Fruit fly (Drosophila melanogaster) whole organism, embryonic: ENCODE results near the gene NPF.
A peak's percentile ranks its signal among the peaks of the same experiment; 100 is the strongest.

Experiments
- Awh ChIP-seq: fragments of 200-800 bp; sonication (Bioruptor generic); IDR thresholded peaks from 2 replicates; pipeline ENCODE4, ENCODE4 v1.3.6; 2022; ENCODE audit warnings: missing biosample characterization, missing genetic modification characterization
- Bgb ChIP-seq: fragments of 200-800 bp; sonication (Bioruptor generic); IDR thresholded peaks from 2 replicates; pipeline ENCODE4 v1.3.6; 2022; ENCODE audit warnings: missing biosample characterization, missing genetic modification characterization; ENCODE audit not compliant: partially characterized antibody
- CG1024 ChIP-seq: fragments of 200-800 bp; sonication (Bioruptor generic); IDR thresholded peaks from 2 replicates; pipeline ENCODE4 v1.3.6; 2022; ENCODE audit warnings: missing biosample characterization, missing genetic modification characterization
- CG11723 ChIP-seq: fragments of 200-800 bp; sonication (Bioruptor generic); optimal IDR thresholded peaks from 2 replicates; lab custom pipeline; 2017; ENCODE audit warnings: missing biosample characterization, mild to moderate bottlenecking, missing genetic modification characterization
- CG13424 ChIP-seq: fragments of 200-800 bp; sonication (Bioruptor generic); optimal IDR thresholded peaks from 2 replicates; lab custom pipeline; 2019; ENCODE audit warnings: missing biosample characterization, mild to moderate bottlenecking, missing genetic modification characterization, moderate library complexity
- CG14710 ChIP-seq: fragments of 200-800 bp; sonication (Bioruptor generic); optimal IDR thresholded peaks from 3 replicates; lab custom pipeline; 2019; ENCODE audit warnings: missing biosample characterization, mild to moderate bottlenecking, missing genetic modification characterization, moderate library complexity
- CG1529 ChIP-seq: fragments of 200-800 bp; sonication (Bioruptor generic); optimal IDR thresholded peaks from 3 replicates; lab custom pipeline; 2018; ENCODE audit warnings: missing biosample characterization, missing genetic modification characterization
- CG15696 ChIP-seq: fragments of 200-800 bp; sonication (Bioruptor generic); optimal IDR thresholded peaks from 2 replicates; lab custom pipeline; 2019; ENCODE audit warnings: missing biosample characterization, mild to moderate bottlenecking, missing genetic modification characterization, moderate library complexity
- CG1647 ChIP-seq: fragments of 200-800 bp; sonication (Bioruptor generic); optimal IDR thresholded peaks from 3 replicates; lab custom pipeline; 2016; ENCODE audit warnings: missing biosample characterization, missing genetic modification characterization
- CG17612 ChIP-seq: fragments of 200-800 bp; sonication (Bioruptor generic); IDR thresholded peaks from 2 replicates; pipeline ENCODE4 v1.3.6; 2022; ENCODE audit warnings: missing biosample characterization, missing genetic modification characterization
- CG2889 ChIP-seq: fragments of 200-800 bp; sonication (Bioruptor generic); IDR thresholded peaks from 3 replicates; pipeline ENCODE4 v1.3.6; 2022; ENCODE audit warnings: missing biosample characterization, missing genetic modification characterization
- CG34224 ChIP-seq: fragments of 200-800 bp; sonication (Bioruptor generic); IDR thresholded peaks from 3 replicates; pipeline ENCODE4 v1.3.6; 2022; ENCODE audit warnings: missing biosample characterization, missing genetic modification characterization; ENCODE audit not compliant: partially characterized antibody
- CG4730 ChIP-seq: fragments of 200-800 bp; sonication (Bioruptor generic); IDR thresholded peaks from 2 replicates; pipeline ENCODE4 v1.3.6; 2022; ENCODE audit warnings: missing biosample characterization, missing genetic modification characterization
- CG7357 ChIP-seq: fragments of 200-800 bp; sonication (Bioruptor generic); IDR thresholded peaks from 3 replicates; pipeline ENCODE4 v1.3.6; 2022; ENCODE audit warnings: missing biosample characterization, missing genetic modification characterization
- CG7786 ChIP-seq: fragments of 200-800 bp; sonication (Bioruptor generic); optimal IDR thresholded peaks from 2 replicates; lab custom pipeline; 2016; ENCODE audit warnings: missing biosample characterization, missing genetic modification characterization
- CG7928 ChIP-seq: fragments of 200-800 bp; sonication (Bioruptor generic); optimal IDR thresholded peaks from 2 replicates; lab custom pipeline; 2017; ENCODE audit warnings: missing biosample characterization, mild to moderate bottlenecking, missing genetic modification characterization
- CG8478 ChIP-seq: fragments of >200 bp; optimal IDR thresholded peaks from 2 replicates; lab custom pipeline; 2018
- CG9437 ChIP-seq: fragments of 200-800 bp; sonication (Bioruptor generic); optimal IDR thresholded peaks from 2 replicates; lab custom pipeline; 2018; ENCODE audit warnings: missing biosample characterization, mild to moderate bottlenecking, missing genetic modification characterization
- CrebB ChIP-seq: fragments of 200-800 bp; sonication (Bioruptor generic); optimal IDR thresholded peaks from 3 replicates; lab custom pipeline; 2018; ENCODE audit warnings: missing biosample characterization, mild to moderate bottlenecking, missing genetic modification characterization
- Dll ChIP-seq: fragments of 200-800 bp; sonication (Bioruptor generic); IDR thresholded peaks from 4 replicates; pipeline ENCODE4 v1.3.6; 2022; ENCODE audit warnings: missing biosample characterization, missing genetic modification characterization; ENCODE audit not compliant: partially characterized antibody
- E2f1 ChIP-seq: fragments of 200-800 bp; sonication (Bioruptor generic); IDR thresholded peaks from 2 replicates; pipeline ENCODE4 v1.3.6; 2022; ENCODE audit warnings: missing biosample characterization, missing genetic modification characterization
- HLH3B ChIP-seq: fragments of 200-800 bp; sonication (Bioruptor generic); IDR thresholded peaks from 2 replicates; pipeline ENCODE4 v1.3.6; 2022; ENCODE audit warnings: missing biosample characterization, missing genetic modification characterization
- Med ChIP-seq: fragments of 200-800 bp; sonication (Bioruptor generic); peaks from one replicate; lab custom pipeline; 2016; ENCODE audit warnings: missing biosample characterization, missing genetic modification characterization, mild to moderate bottlenecking, inconsistent platforms, moderate library complexity
- Six4 ChIP-seq: fragments of 200-800 bp; sonication (Bioruptor generic); optimal IDR thresholded peaks from 2 replicates; lab custom pipeline; 2016; ENCODE audit warnings: missing biosample characterization, missing genetic modification characterization
- Ssrp ChIP-seq: fragments of 200-800 bp; sonication (Bioruptor generic); optimal IDR thresholded peaks from 2 replicates; lab custom pipeline; 2018; ENCODE audit warnings: missing biosample characterization, mild to moderate bottlenecking, missing genetic modification characterization, moderate library complexity
- Stat92E ChIP-seq, 3 experiments: fragments of >200 bp in 2 of 3; fragments of 200-800 bp in 1 of 3; sonication (Bioruptor generic) in 1 of 3; optimal IDR thresholded peaks; 2 replicates each; lab custom pipeline; 2017 to 2019; ENCODE audit warnings: missing biosample characterization in 3 of 3, missing genetic modification characterization in 3 of 3, mild to moderate bottlenecking in 1 of 3, moderate library complexity in 1 of 3
- Taf1 ChIP-seq: fragments of 200-800 bp; sonication (Bioruptor generic); IDR thresholded peaks from 2 replicates; pipeline ENCODE4 v1.3.6; 2022; ENCODE audit warnings: missing biosample characterization, missing genetic modification characterization
- Trl ChIP-seq, 3 experiments: fragments of >200 bp in 2 of 3; fragments of 200-800 bp in 1 of 3; sonication (Bioruptor generic) in 1 of 3; optimal IDR thresholded peaks; 2 replicates in 1 of 3; 3 replicates in 2 of 3; lab custom pipeline; 2016 to 2017; ENCODE audit warnings: missing biosample characterization in 1 of 3, missing genetic modification characterization in 1 of 3
- Xrp1 ChIP-seq: fragments of 200-800 bp; sonication (Bioruptor generic); IDR thresholded peaks from 2 replicates; pipeline ENCODE4 v1.3.6; 2022; ENCODE audit warnings: missing biosample characterization, missing genetic modification characterization
- al ChIP-seq: fragments of 200-800 bp; sonication (Bioruptor generic); IDR thresholded peaks from 2 replicates; pipeline ENCODE4 v1.3.6; 2022; ENCODE audit warnings: missing biosample characterization, missing genetic modification characterization
- cad ChIP-seq: fragments of >200 bp; optimal IDR thresholded peaks from 2 replicates; lab custom pipeline; 2017; ENCODE audit warnings: missing biosample characterization, missing genetic modification characterization
- chm ChIP-seq: fragments of 200-800 bp; sonication (Bioruptor generic); IDR thresholded peaks from 2 replicates; pipeline ENCODE4 v1.3.6; 2022; ENCODE audit warnings: missing biosample characterization, missing genetic modification characterization
- crp ChIP-seq, 2 experiments: fragments of 200-800 bp; sonication (Bioruptor generic); optimal IDR thresholded peaks; 2 replicates in 1 of 2; 3 replicates in 1 of 2; lab custom pipeline; 2017; ENCODE audit warnings: missing biosample characterization in 2 of 2, missing genetic modification characterization in 2 of 2, mild to moderate bottlenecking in 1 of 2, moderate library complexity in 1 of 2
- dm ChIP-seq: fragments of 200-800 bp; sonication (Bioruptor generic); optimal IDR thresholded peaks from 3 replicates; lab custom pipeline; 2016; ENCODE audit warnings: missing biosample characterization, missing genetic modification characterization
- dmrt11E ChIP-seq: fragments of 200-800 bp; sonication (Bioruptor generic); optimal IDR thresholded peaks from 3 replicates; lab custom pipeline; 2018; ENCODE audit warnings: missing biosample characterization, mild to moderate bottlenecking, missing genetic modification characterization, moderate library complexity
- ems ChIP-seq: fragments of 200-800 bp; sonication (Bioruptor generic); optimal IDR thresholded peaks from 3 replicates; lab custom pipeline; 2016; ENCODE audit warnings: missing biosample characterization, missing genetic modification characterization
- gsb ChIP-seq: fragments of 200-800 bp; sonication (Bioruptor generic); IDR thresholded peaks from 2 replicates; pipeline ENCODE4 v1.3.6; 2022; ENCODE audit warnings: missing biosample characterization, missing genetic modification characterization
- ind ChIP-seq: fragments of 200-800 bp; sonication (Bioruptor generic); optimal IDR thresholded peaks from 3 replicates; lab custom pipeline; 2016; ENCODE audit warnings: missing biosample characterization, missing genetic modification characterization
- klu ChIP-seq: fragments of 200-800 bp; sonication (Bioruptor generic); IDR thresholded peaks from 2 replicates; pipeline ENCODE4 v1.3.6; 2022; ENCODE audit warnings: missing biosample characterization, missing genetic modification characterization
- nerfin-1 ChIP-seq: fragments of 200-800 bp; sonication (Bioruptor generic); optimal IDR thresholded peaks from 3 replicates; lab custom pipeline; 2019; ENCODE audit warnings: missing biosample characterization, mild to moderate bottlenecking, missing genetic modification characterization, moderate library complexity
- pan ChIP-seq, 4 experiments: fragments of >200 bp in 3 of 4; fragments of 200-800 bp in 1 of 4; sonication (Bioruptor generic) in 1 of 4; optimal IDR thresholded peaks in 3 of 4; IDR thresholded peaks in 1 of 4; 2 replicates each; pipeline versions ENCODE4 v1.3.6 to Lab custom; 2017 to 2022; ENCODE audit warnings: missing biosample characterization in 2 of 4, missing genetic modification characterization in 2 of 4, mixed read lengths in 1 of 4
- pb ChIP-seq: fragments of 200-800 bp; sonication (Bioruptor generic); optimal IDR thresholded peaks from 3 replicates; lab custom pipeline; 2016; ENCODE audit warnings: missing biosample characterization, missing genetic modification characterization
- pum ChIP-seq: fragments of 200-800 bp; sonication (Bioruptor generic); optimal IDR thresholded peaks from 2 replicates; lab custom pipeline; 2016; ENCODE audit warnings: missing biosample characterization, missing genetic modification characterization
- ro ChIP-seq: fragments of 200-800 bp; sonication (Bioruptor generic); IDR thresholded peaks from 2 replicates; pipeline ENCODE4 v1.3.6; 2022; ENCODE audit warnings: missing biosample characterization, missing genetic modification characterization
- row ChIP-seq: fragments of 200-800 bp; sonication (Bioruptor generic); IDR thresholded peaks from 3 replicates; pipeline ENCODE4 v1.3.6; 2022; ENCODE audit warnings: missing biosample characterization, missing genetic modification characterization
- scrt ChIP-seq: fragments of 200-800 bp; sonication (Bioruptor generic); optimal IDR thresholded peaks from 2 replicates; lab custom pipeline; 2018; ENCODE audit warnings: missing biosample characterization, mild to moderate bottlenecking, missing genetic modification characterization, moderate library complexity
- tgo ChIP-seq: fragments of 200-800 bp; sonication (Bioruptor generic); IDR thresholded peaks from 3 replicates; pipeline ENCODE4 v1.3.6; 2022; ENCODE audit warnings: missing biosample characterization, missing genetic modification characterization
- z ChIP-seq: fragments of 200-800 bp; sonication (Bioruptor generic); IDR thresholded peaks from 3 replicates; pipeline ENCODE4 v1.3.6; 2022; ENCODE audit warnings: missing biosample characterization, missing genetic modification characterization

NPF gene

dm6 chr3R:16655494-16656493 lies 46.8 kb downstream of the NPF start, which contains the start of gene modSP (continued):
- peak; percentile 39 for TF ChIP-seq CG7786 (GFP tag; lab: Kevin White, UChicago)
- 0 out of 2 replicates have a peak, but pooled peaks have one; percentile 16 for TF ChIP-seq al (GFP tag; lab: Robert Waterston, UW)
- no peak for TF ChIP-seq CG8478 (lab: Kevin White, UChicago)
- TF ChIP-seq ind (GFP tag; lab: Kevin White, UChicago), result peak; percentile 44
- TF ChIP-seq Awh (GFP tag; lab: Robert Waterston, UW), result 0 out of 2 replicates have a peak, but pooled peaks have one; percentile 13
- TF ChIP-seq CG34224 (GFP tag; lab: Robert Waterston, UW), result peak; percentile 44; the same call in 2 of the 3 replicates
- TF ChIP-seq Trl (optimal IDR thresholded peaks at IDR 0.05; lab: Kevin White, UChicago), result no peak
- TF ChIP-seq Trl (GFP tag; optimal IDR thresholded peaks at IDR 0.05; lab: Kevin White, UChicago), result peak; percentile 33
- TF ChIP-seq pb, result peak; percentile 22
- no peak for TF ChIP-seq dm
- peak in 1 of 3 experiments; percentile 35 for TF ChIP-seq Stat92E (GFP tag; optimal IDR thresholded peaks at IDR 0.05; lab: Kevin White, UChicago)
- TF ChIP-seq row (GFP tag; lab: Robert Waterston, UW), result peak; percentile 73
- TF ChIP-seq Taf1 (GFP tag; lab: Robert Waterston, UW), result peak; percentile 38; the same call in 1 of the 2 replicates
- no peak for TF ChIP-seq tgo (GFP tag; lab: Robert Waterston, UW)
- no peak for TF ChIP-seq CG1024
- TF ChIP-seq CG14710 (tag; lab: Kevin White, UChicago), result peak; percentile 46
- TF ChIP-seq nerfin-1 (tag; lab: Kevin White, UChicago), result no peak
- TF ChIP-seq CG1647 (GFP tag; lab: Kevin White, UChicago), result no peak
- no peak for TF ChIP-seq CrebB (tag; lab: Kevin White, UChicago)
- no peak for TF ChIP-seq pan (optimal IDR thresholded peaks at IDR 0.05; lab: Kevin White, UChicago)
- peak in 1 of 2 experiments; percentile 61 for TF ChIP-seq pan (GFP tag; optimal IDR thresholded peaks at IDR 0.05 in 1 of 2, IDR thresholded peaks at IDR 0.05 in 1 of 2)
- no peak for TF ChIP-seq scrt (GFP tag; lab: Kevin White, UChicago)
- TF ChIP-seq crp (GFP tag; optimal IDR thresholded peaks at IDR 0.05; lab: Kevin White, UChicago), result no peak
- TF ChIP-seq gsb, result no peak
- TF ChIP-seq Xrp1 (GFP tag; lab: Robert Waterston, UW), result no peak
- TF ChIP-seq Med (GFP tag; lab: Kevin White, UChicago), result peak; percentile 75
- no peak for TF ChIP-seq CG11723 (GFP tag; lab: Kevin White, UChicago)
- no peak for TF ChIP-seq CG17612
- no peak for TF ChIP-seq CG7928
- no peak for TF ChIP-seq dmrt11E (tag; lab: Kevin White, UChicago)
- TF ChIP-seq ems (GFP tag; lab: Kevin White, UChicago), result peak; percentile 53
- TF ChIP-seq Bgb (GFP tag; lab: Robert Waterston, UW), result peak; percentile 78
- TF ChIP-seq CG15696 (tag; lab: Kevin White, UChicago), result peak; percentile 14
- no peak for TF ChIP-seq CG2889 (GFP tag; lab: Robert Waterston, UW)
- no peak for TF ChIP-seq klu (GFP tag; lab: Robert Waterston, UW)
- TF ChIP-seq cad (GFP tag; lab: Kevin White, UChicago), result no peak
- peak; percentile 46; the same call in 1 of the 2 replicates for TF ChIP-seq chm
- TF ChIP-seq E2f1 (GFP tag; lab: Robert Waterston, UW), result no peak
- peak; percentile 80 for TF ChIP-seq Dll (GFP tag; lab: Robert Waterston, UW)
- peak; percentile 33; the same call in 1 of the 2 replicates for TF ChIP-seq HLH3B (GFP tag; lab: Robert Waterston, UW)
- no peak for TF ChIP-seq pum (GFP tag; lab: Kevin White, UChicago)
- no peak for TF ChIP-seq Ssrp
- no peak for TF ChIP-seq Six4 (GFP tag; lab: Kevin White, UChicago)
- peak; percentile 12 for TF ChIP-seq CG13424 (tag; lab: Kevin White, UChicago)
- TF ChIP-seq CG9437 (GFP tag; lab: Kevin White, UChicago), result peak; percentile 86
- peak; percentile 83 for TF ChIP-seq z
- TF ChIP-seq ro (GFP tag; lab: Robert Waterston, UW), result no peak
- no peak for TF ChIP-seq CG4730 (GFP tag; lab: Robert Waterston, UW)
- no peak for TF ChIP-seq CG1529 (GFP tag; lab: Kevin White, UChicago)
- peak; percentile 18; the same call in 1 of the 3 replicates for TF ChIP-seq CG7357 (GFP tag; lab: Robert Waterston, UW)
